Fruit fly (Drosophila melanogaster) whole organism, embryonic: ENCODE measurements around the gene CG11374.

Source experiments
- Aef1 ChIP-seq: fragments of 200-800 bp; sonication (Bioruptor generic); IDR thresholded peaks from 3 replicates; pipeline ENCODE4 v1.3.6; 2022; ENCODE audit warnings: missing biosample characterization, missing genetic modification characterization
- CG1024 ChIP-seq: fragments of 200-800 bp; sonication (Bioruptor generic); IDR thresholded peaks from 2 replicates; pipeline ENCODE4 v1.3.6; 2022; ENCODE audit warnings: missing biosample characterization, missing genetic modification characterization
- CG12744 ChIP-seq: fragments of 200-800 bp; sonication (Bioruptor generic); optimal IDR thresholded peaks from 2 replicates; lab custom pipeline; 2016; ENCODE audit warnings: missing biosample characterization, missing genetic modification characterization
- CG13775 ChIP-seq: fragments of 200-800 bp; sonication (Bioruptor generic); optimal IDR thresholded peaks from 3 replicates; lab custom pipeline; 2017; ENCODE audit warnings: missing biosample characterization, mild to moderate bottlenecking, missing genetic modification characterization
- CG14710 ChIP-seq: fragments of 200-800 bp; sonication (Bioruptor generic); optimal IDR thresholded peaks from 3 replicates; lab custom pipeline; 2019; ENCODE audit warnings: missing biosample characterization, mild to moderate bottlenecking, missing genetic modification characterization, moderate library complexity
- CG15011 ChIP-seq: fragments of 200-800 bp; sonication (Bioruptor generic); optimal IDR thresholded peaks from 3 replicates; lab custom pipeline; 2018; ENCODE audit warnings: missing biosample characterization, mild to moderate bottlenecking, missing genetic modification characterization
- CG16815 ChIP-seq: fragments of 200-800 bp; sonication (Bioruptor generic); optimal IDR thresholded peaks from 3 replicates; lab custom pipeline; 2017; ENCODE audit warnings: missing biosample characterization, mild to moderate bottlenecking, missing genetic modification characterization
- CG17361 ChIP-seq: fragments of 200-800 bp; sonication (Bioruptor generic); IDR thresholded peaks from 3 replicates; pipeline ENCODE4 v1.3.6; 2022; ENCODE audit warnings: missing biosample characterization, missing genetic modification characterization
- CG17612 ChIP-seq: fragments of 200-800 bp; sonication (Bioruptor generic); IDR thresholded peaks from 2 replicates; pipeline ENCODE4 v1.3.6; 2022; ENCODE audit warnings: missing biosample characterization, missing genetic modification characterization
- CG1792 ChIP-seq: fragments of 200-800 bp; sonication (Bioruptor generic); optimal IDR thresholded peaks from 2 replicates; lab custom pipeline; 2016; ENCODE audit warnings: missing biosample characterization, missing genetic modification characterization
- CG30431 ChIP-seq: fragments of 200-800 bp; sonication (Bioruptor generic); optimal IDR thresholded peaks from 2 replicates; lab custom pipeline; 2017; ENCODE audit warnings: missing biosample characterization, missing genetic modification characterization
- CG3726 ChIP-seq: fragments of 200-800 bp; sonication (Bioruptor generic); IDR thresholded peaks from 3 replicates; pipeline ENCODE4, ENCODE4 v1.3.6; 2022; ENCODE audit warnings: missing biosample characterization, missing genetic modification characterization
- CG4360 ChIP-seq: fragments of 200-800 bp; sonication (Bioruptor generic); IDR thresholded peaks from 2 replicates; pipeline ENCODE4 v1.3.6; 2022; ENCODE audit warnings: missing biosample characterization, missing genetic modification characterization
- CG4707 ChIP-seq: fragments of 200-800 bp; sonication (Bioruptor generic); optimal IDR thresholded peaks from 2 replicates; lab custom pipeline; 2018; ENCODE audit warnings: missing biosample characterization, mild to moderate bottlenecking, missing genetic modification characterization, moderate library complexity
- CG4730 ChIP-seq: fragments of 200-800 bp; sonication (Bioruptor generic); IDR thresholded peaks from 2 replicates; pipeline ENCODE4 v1.3.6; 2022; ENCODE audit warnings: missing biosample characterization, missing genetic modification characterization
- CG6689 ChIP-seq: fragments of 200-800 bp; sonication (Bioruptor generic); IDR thresholded peaks from 2 replicates; pipeline ENCODE4 v1.3.6; 2022; ENCODE audit warnings: missing biosample characterization, missing genetic modification characterization
- CG6854 ChIP-seq: fragments of 200-800 bp; sonication (Bioruptor generic); optimal IDR thresholded peaks from 3 replicates; lab custom pipeline; 2017; ENCODE audit warnings: missing biosample characterization, mild to moderate bottlenecking, missing genetic modification characterization
- CG7745 ChIP-seq: fragments of 200-800 bp; sonication (Bioruptor generic); optimal IDR thresholded peaks from 2 replicates; lab custom pipeline; 2018; ENCODE audit warnings: missing biosample characterization, mild to moderate bottlenecking, missing genetic modification characterization, moderate library complexity
- D19B ChIP-seq: fragments of 200-800 bp; sonication (Bioruptor generic); optimal IDR thresholded peaks from 2 replicates; lab custom pipeline; 2017; ENCODE audit warnings: missing biosample characterization, mild to moderate bottlenecking, missing genetic modification characterization
- Ets65A ChIP-seq: fragments of 200-800 bp; sonication (Bioruptor generic); peaks from one replicate; lab custom pipeline; 2016; ENCODE audit warnings: missing biosample characterization, missing genetic modification characterization
- Lim3 ChIP-seq: fragments of 200-800 bp; sonication (Bioruptor generic); IDR thresholded peaks from 2 replicates; pipeline ENCODE4 v1.3.6; 2022; ENCODE audit warnings: missing biosample characterization, missing genetic modification characterization
- MTF-1 ChIP-seq: fragments of 200-800 bp; sonication (Bioruptor generic); optimal IDR thresholded peaks from 2 replicates; lab custom pipeline; 2018; ENCODE audit warnings: missing biosample characterization, mild to moderate bottlenecking, missing genetic modification characterization, borderline replicate concordance
- Meics ChIP-seq: fragments of 200-800 bp; sonication (Bioruptor generic); optimal IDR thresholded peaks from 2 replicates; lab custom pipeline; 2017; ENCODE audit warnings: missing biosample characterization, mild to moderate bottlenecking, missing genetic modification characterization
- NFAT ChIP-seq: fragments of 200-800 bp; sonication (Bioruptor generic); IDR thresholded peaks from 2 replicates; pipeline ENCODE4 v1.3.6; 2022; ENCODE audit warnings: missing biosample characterization, missing genetic modification characterization
- Poxn ChIP-seq: fragments of 200-800 bp; sonication (Bioruptor generic); IDR thresholded peaks from 2 replicates; pipeline ENCODE4 v1.3.6; 2022; ENCODE audit warnings: missing biosample characterization, missing genetic modification characterization
- Rx ChIP-seq: fragments of 200-800 bp; sonication (Bioruptor generic); IDR thresholded peaks from 2 replicates; pipeline ENCODE4 v1.3.6; 2022; ENCODE audit warnings: missing biosample characterization, missing genetic modification characterization
- Spps ChIP-seq: fragments of 200-800 bp; sonication (Bioruptor generic); optimal IDR thresholded peaks from 2 replicates; lab custom pipeline; 2018; ENCODE audit warnings: missing biosample characterization, mild to moderate bottlenecking, missing genetic modification characterization
- Taf1 ChIP-seq: fragments of 200-800 bp; sonication (Bioruptor generic); IDR thresholded peaks from 2 replicates; pipeline ENCODE4 v1.3.6; 2022; ENCODE audit warnings: missing biosample characterization, missing genetic modification characterization
- Xbp1 ChIP-seq: fragments of 200-800 bp; sonication (Bioruptor generic); optimal IDR thresholded peaks from 3 replicates; lab custom pipeline; 2016; ENCODE audit warnings: missing biosample characterization, mild to moderate bottlenecking, missing genetic modification characterization
- ab ChIP-seq: fragments of 200-800 bp; sonication (Bioruptor generic); optimal IDR thresholded peaks from 2 replicates; lab custom pipeline; 2016; ENCODE audit warnings: missing biosample characterization, missing genetic modification characterization
- abd-A ChIP-seq: fragments of 200-800 bp; sonication (Bioruptor generic); optimal IDR thresholded peaks from 3 replicates; lab custom pipeline; 2019; ENCODE audit warnings: missing biosample characterization, mild to moderate bottlenecking, missing genetic modification characterization, moderate library complexity
- ap ChIP-seq: fragments of 200-800 bp; sonication (Bioruptor generic); IDR thresholded peaks from 2 replicates; pipeline ENCODE4 v1.3.6; 2022; ENCODE audit warnings: missing biosample characterization, missing genetic modification characterization
- ase ChIP-seq: fragments of 200-800 bp; sonication (Bioruptor generic); IDR thresholded peaks from 3 replicates; pipeline ENCODE4 v1.3.6; 2022; ENCODE audit warnings: missing biosample characterization, missing genetic modification characterization
- bbx ChIP-seq: fragments of 200-800 bp; sonication (Bioruptor generic); IDR thresholded peaks from 2 replicates; pipeline ENCODE4 v1.3.6; 2022; ENCODE audit warnings: missing biosample characterization, missing genetic modification characterization; ENCODE audit not compliant: partially characterized antibody
- dimm ChIP-seq: fragments of 200-800 bp; sonication (Bioruptor generic); IDR thresholded peaks from 2 replicates; pipeline ENCODE4 v1.3.6; 2022; ENCODE audit warnings: missing biosample characterization, missing genetic modification characterization
- gce ChIP-seq: fragments of 200-800 bp; sonication (Bioruptor generic); IDR thresholded peaks from 3 replicates; pipeline ENCODE4 v1.3.6; 2022; ENCODE audit warnings: missing biosample characterization, missing genetic modification characterization
- gem ChIP-seq: fragments of 200-800 bp; sonication (Bioruptor generic); optimal IDR thresholded peaks from 2 replicates; lab custom pipeline; 2019; ENCODE audit warnings: missing biosample characterization, mild to moderate bottlenecking, missing genetic modification characterization, moderate library complexity
- knrl ChIP-seq: fragments of 200-800 bp; sonication (Bioruptor generic); IDR thresholded peaks from 3 replicates; pipeline ENCODE4 v1.3.6; 2022; ENCODE audit warnings: missing biosample characterization, missing genetic modification characterization; ENCODE audit not compliant: partially characterized antibody
- lov ChIP-seq, 2 experiments: fragments of 200-800 bp in 1 of 2; fragments of >200 bp in 1 of 2; sonication (Bioruptor generic) in 1 of 2; IDR thresholded peaks in 1 of 2; optimal IDR thresholded peaks in 1 of 2; 2 replicates in 1 of 2; 3 replicates in 1 of 2; pipeline versions ENCODE4 v1.3.6 to Lab custom; 2017 to 2022; ENCODE audit warnings: missing biosample characterization in 1 of 2, missing genetic modification characterization in 1 of 2
- p53 ChIP-seq: fragments of 200-800 bp; sonication (Bioruptor generic); optimal IDR thresholded peaks from 2 replicates; lab custom pipeline; 2016; ENCODE audit warnings: missing biosample characterization, missing genetic modification characterization
- pan ChIP-seq, 4 experiments: fragments of >200 bp in 3 of 4; fragments of 200-800 bp in 1 of 4; sonication (Bioruptor generic) in 1 of 4; optimal IDR thresholded peaks in 3 of 4; IDR thresholded peaks in 1 of 4; 2 replicates each; pipeline versions ENCODE4 v1.3.6 to Lab custom; 2017 to 2022; ENCODE audit warnings: missing biosample characterization in 2 of 4, missing genetic modification characterization in 2 of 4, mixed read lengths in 1 of 4
- prd ChIP-seq, 3 experiments: fragments of >200 bp in 2 of 3; fragments of 200-800 bp in 1 of 3; sonication (Bioruptor generic) in 1 of 3; optimal IDR thresholded peaks in 2 of 3; IDR thresholded peaks in 1 of 3; 2 replicates in 2 of 3; 3 replicates in 1 of 3; pipeline versions ENCODE4 v1.3.6 to Lab custom; 2017 to 2022; ENCODE audit warnings: missing biosample characterization in 1 of 3, missing genetic modification characterization in 1 of 3
- rib ChIP-seq: fragments of 200-800 bp; sonication (Bioruptor generic); IDR thresholded peaks from 2 replicates; pipeline ENCODE4 v1.3.6; 2022; ENCODE audit warnings: missing biosample characterization, missing genetic modification characterization
- trh ChIP-seq: fragments of 200-800 bp; sonication (Bioruptor generic); optimal IDR thresholded peaks from 2 replicates; lab custom pipeline; 2016; ENCODE audit warnings: missing biosample characterization, missing genetic modification characterization
- ttk ChIP-seq: fragments of 200-800 bp; sonication (Bioruptor generic); IDR thresholded peaks from 2 replicates; pipeline ENCODE4 v2.1.2; 2022; ENCODE audit warnings: missing biosample characterization, missing genetic modification characterization
- tx ChIP-seq: fragments of 200-800 bp; sonication (Bioruptor generic); optimal IDR thresholded peaks from 2 replicates; lab custom pipeline; 2016; ENCODE audit warnings: missing biosample characterization, missing genetic modification characterization
- unpg ChIP-seq: fragments of 200-800 bp; sonication (Bioruptor generic); optimal IDR thresholded peaks from 3 replicates; lab custom pipeline; 2018; ENCODE audit warnings: missing biosample characterization, mild to moderate bottlenecking, missing genetic modification characterization, moderate library complexity
- zfh1 ChIP-seq: fragments of 200-800 bp; sonication (Bioruptor generic); IDR thresholded peaks from 3 replicates; pipeline ENCODE4 v1.3.6; 2022; ENCODE audit warnings: missing biosample characterization, missing genetic modification characterization

Gene CG11374

DNA sequence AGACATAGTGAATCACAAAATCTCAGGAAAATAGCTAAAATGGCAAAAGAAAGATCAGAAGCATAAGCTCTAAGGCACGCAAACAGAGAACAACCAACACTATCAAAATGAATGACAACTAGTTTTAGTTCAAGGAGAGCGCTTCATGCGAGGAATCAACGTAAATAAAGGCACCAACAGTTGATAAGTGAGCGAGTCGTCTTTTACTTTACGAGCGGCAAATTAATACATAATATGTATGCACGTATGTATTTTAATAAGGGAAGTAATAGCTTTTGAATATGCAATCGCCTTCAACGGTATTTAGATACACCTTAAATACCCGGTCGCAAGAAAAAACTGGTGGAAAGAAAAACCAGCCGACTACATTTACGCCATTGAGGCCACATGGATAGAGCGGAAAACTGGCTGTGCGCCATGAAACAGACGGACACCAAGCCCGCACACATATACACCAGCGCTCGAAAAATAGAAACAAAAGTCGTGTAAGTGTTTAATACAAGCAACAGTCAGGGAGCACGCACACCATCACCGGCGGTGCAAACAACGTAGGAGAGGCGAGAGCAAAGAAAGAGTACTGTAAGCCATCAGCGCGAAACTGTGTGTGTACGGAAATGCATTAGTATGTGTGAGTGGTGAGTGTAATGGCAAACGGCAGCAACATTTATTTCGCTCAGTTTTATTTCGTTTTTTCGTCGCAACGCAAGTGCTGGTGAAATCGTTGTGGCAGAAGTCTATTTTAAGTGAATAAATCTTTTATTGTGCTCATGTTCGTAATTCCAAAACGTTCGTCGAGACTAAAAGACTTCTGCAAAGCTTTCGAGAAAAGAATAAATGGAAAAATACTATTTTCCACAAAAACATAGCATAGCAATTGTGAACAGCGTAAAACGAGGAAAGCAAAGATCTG, 9.5 kb upstream of the CG11374 start, which contains the start of gene dbr (continued):
- TF ChIP-seq gem (tag; lab: Kevin White, UChicago) = no peak
- no peak for TF ChIP-seq Spps
- TF ChIP-seq CG14710 (tag; lab: Kevin White, UChicago) = no peak
- no peak for TF ChIP-seq Ets65A
- TF ChIP-seq CG30431 (GFP tag; lab: Kevin White, UChicago) = no peak
- no peak for TF ChIP-seq prd (optimal IDR thresholded peaks at IDR 0.05; lab: Kevin White, UChicago)
- no peak for TF ChIP-seq prd (GFP tag; IDR thresholded peaks at IDR 0.05; lab: Robert Waterston, UW)
- no peak for TF ChIP-seq unpg (GFP tag; lab: Kevin White, UChicago)
- no peak for TF ChIP-seq CG4730 (GFP tag; lab: Robert Waterston, UW)
- no peak for TF ChIP-seq Aef1 (GFP tag; lab: Robert Waterston, UW)
- no peak for TF ChIP-seq CG17612 (GFP tag; lab: Robert Waterston, UW)
- no peak for TF ChIP-seq NFAT
- no peak for TF ChIP-seq dimm (GFP tag; lab: Robert Waterston, UW)
- TF ChIP-seq abd-A (tag; lab: Kevin White, UChicago) = peak; percentile 91
- TF ChIP-seq CG17361 (GFP tag; lab: Robert Waterston, UW) = peak; percentile 28; the same call in 1 of the 3 replicates
- TF ChIP-seq tx (GFP tag; lab: Kevin White, UChicago) = no peak
- TF ChIP-seq ase = no peak
- TF ChIP-seq ap (GFP tag; lab: Robert Waterston, UW) = no peak
- TF ChIP-seq CG15011 (GFP tag; lab: Kevin White, UChicago) = no peak
- TF ChIP-seq CG13775 (GFP tag; lab: Kevin White, UChicago) = no peak
- TF ChIP-seq D19B (GFP tag; lab: Kevin White, UChicago) = no peak
- no peak for TF ChIP-seq Lim3
- TF ChIP-seq CG1792 = no peak
- 0 out of 3 replicates have a peak, but pooled peaks have one; percentile 11 for TF ChIP-seq knrl
- TF ChIP-seq pan (optimal IDR thresholded peaks at IDR 0.05; lab: Kevin White, UChicago) = no peak
- no peak for TF ChIP-seq pan (GFP tag; optimal IDR thresholded peaks at IDR 0.05 in 1 of 2, IDR thresholded peaks at IDR 0.05 in 1 of 2)
- no peak for TF ChIP-seq gce (GFP tag; lab: Robert Waterston, UW)
- TF ChIP-seq CG7745 (tag; lab: Kevin White, UChicago) = no peak
- TF ChIP-seq p53 = no peak
- TF ChIP-seq CG1024 (GFP tag; lab: Robert Waterston, UW) = no peak
- no peak for TF ChIP-seq CG4360
- TF ChIP-seq rib (GFP tag; lab: Robert Waterston, UW) = peak; percentile 78
- no peak for TF ChIP-seq CG6689 (GFP tag; lab: Robert Waterston, UW)
- TF ChIP-seq CG6854 = no peak
- no peak for TF ChIP-seq MTF-1
- TF ChIP-seq CG4707 = no peak
- no peak for TF ChIP-seq CG16815 (GFP tag; lab: Kevin White, UChicago)
- peak; percentile 38 for TF ChIP-seq CG12744
- no peak for TF ChIP-seq Xbp1 (GFP tag; lab: Kevin White, UChicago)
- no peak for TF ChIP-seq CG3726 (GFP tag; lab: Robert Waterston, UW)
- TF ChIP-seq Taf1 (GFP tag; lab: Robert Waterston, UW) = no peak
- no peak for TF ChIP-seq ttk
- peak; percentile 7 for TF ChIP-seq Meics (GFP tag; lab: Kevin White, UChicago)
- no peak for TF ChIP-seq trh (GFP tag; lab: Kevin White, UChicago)
- TF ChIP-seq zfh1 (GFP tag; lab: Robert Waterston, UW) = no peak
- TF ChIP-seq lov (optimal IDR thresholded peaks at IDR 0.05; lab: Kevin White, UChicago) = no peak
- no peak for TF ChIP-seq lov (GFP tag; IDR thresholded peaks at IDR 0.05; lab: Robert Waterston, UW)
- TF ChIP-seq bbx (GFP tag; lab: Robert Waterston, UW) = 0 out of 2 replicates have a peak, but pooled peaks have one; percentile 7
- no peak for TF ChIP-seq Rx
- TF ChIP-seq Poxn = no peak
- TF ChIP-seq ab = no peak
